Fruit fly (Drosophila melanogaster) whole organism, embryonic: ENCODE results near the gene CG11892.

Source experiments
- Abd-B ChIP-seq: fragments of 200-800 bp; sonication (Bioruptor generic); optimal IDR thresholded peaks from 2 replicates; lab custom pipeline; 2018; ENCODE audit warnings: missing biosample characterization, mild to moderate bottlenecking, missing genetic modification characterization, moderate library complexity
- BtbVII ChIP-seq: fragments of 200-800 bp; sonication (Bioruptor generic); optimal IDR thresholded peaks from 3 replicates; lab custom pipeline; 2017; ENCODE audit warnings: missing biosample characterization, mild to moderate bottlenecking, missing genetic modification characterization
- CG10321 ChIP-seq: fragments of 200-800 bp; sonication (Bioruptor generic); IDR thresholded peaks from 2 replicates; pipeline ENCODE4 v1.3.6; 2022; ENCODE audit warnings: missing biosample characterization, missing genetic modification characterization
- CG10543 ChIP-seq: fragments of 200-800 bp; sonication (Bioruptor generic); optimal IDR thresholded peaks from 3 replicates; lab custom pipeline; 2017; ENCODE audit warnings: missing biosample characterization, mild to moderate bottlenecking, missing genetic modification characterization, moderate library complexity
- CG10654 ChIP-seq: fragments of 200-800 bp; sonication (Bioruptor generic); optimal IDR thresholded peaks from 2 replicates; lab custom pipeline; 2016; ENCODE audit warnings: missing biosample characterization, missing genetic modification characterization
- CG11695 ChIP-seq: fragments of 200-800 bp; sonication (Bioruptor generic); IDR thresholded peaks from 3 replicates; pipeline ENCODE4 v1.3.6; 2022; ENCODE audit warnings: missing biosample characterization, missing genetic modification characterization
- CG12219 ChIP-seq: fragments of 200-800 bp; sonication (Bioruptor generic); optimal IDR thresholded peaks from 3 replicates; lab custom pipeline; 2018; ENCODE audit warnings: missing biosample characterization, mild to moderate bottlenecking, missing genetic modification characterization
- CG13424 ChIP-seq: fragments of 200-800 bp; sonication (Bioruptor generic); optimal IDR thresholded peaks from 2 replicates; lab custom pipeline; 2019; ENCODE audit warnings: missing biosample characterization, mild to moderate bottlenecking, missing genetic modification characterization, moderate library complexity
- CG13894 ChIP-seq: fragments of 200-800 bp; sonication (Bioruptor generic); optimal IDR thresholded peaks from 3 replicates; lab custom pipeline; 2018; ENCODE audit warnings: missing biosample characterization, mild to moderate bottlenecking, missing genetic modification characterization, moderate library complexity
- CG1603 ChIP-seq: fragments of 200-800 bp; sonication (Bioruptor generic); optimal IDR thresholded peaks from 2 replicates; lab custom pipeline; 2019; ENCODE audit warnings: missing biosample characterization, mild to moderate bottlenecking, missing genetic modification characterization, moderate library complexity
- CG17186 ChIP-seq: fragments of 200-800 bp; sonication (Bioruptor generic); optimal IDR thresholded peaks from 3 replicates; lab custom pipeline; 2017; ENCODE audit warnings: missing biosample characterization, missing genetic modification reagents, missing genetic modification characterization
- CG2129 ChIP-seq: fragments of 200-800 bp; sonication (Bioruptor generic); IDR thresholded peaks from 2 replicates; pipeline ENCODE4 v1.3.6; 2022; ENCODE audit warnings: missing biosample characterization, missing genetic modification characterization; ENCODE audit not compliant: partially characterized antibody
- CG2889 ChIP-seq: fragments of 200-800 bp; sonication (Bioruptor generic); IDR thresholded peaks from 3 replicates; pipeline ENCODE4 v1.3.6; 2022; ENCODE audit warnings: missing biosample characterization, missing genetic modification characterization
- CG30431 ChIP-seq: fragments of 200-800 bp; sonication (Bioruptor generic); optimal IDR thresholded peaks from 2 replicates; lab custom pipeline; 2017; ENCODE audit warnings: missing biosample characterization, missing genetic modification characterization
- CG32767 ChIP-seq: fragments of 200-800 bp; sonication (Bioruptor generic); IDR thresholded peaks from 2 replicates; pipeline ENCODE4 v1.3.6; 2022; ENCODE audit warnings: missing biosample characterization, missing genetic modification characterization
- CG3407 ChIP-seq: fragments of 200-800 bp; sonication (Bioruptor generic); optimal IDR thresholded peaks from 2 replicates; lab custom pipeline; 2018; ENCODE audit warnings: missing biosample characterization, mild to moderate bottlenecking, missing genetic modification characterization
- CG34224 ChIP-seq: fragments of 200-800 bp; sonication (Bioruptor generic); IDR thresholded peaks from 3 replicates; pipeline ENCODE4 v1.3.6; 2022; ENCODE audit warnings: missing biosample characterization, missing genetic modification characterization; ENCODE audit not compliant: partially characterized antibody
- CG3726 ChIP-seq: fragments of 200-800 bp; sonication (Bioruptor generic); IDR thresholded peaks from 3 replicates; pipeline ENCODE4, ENCODE4 v1.3.6; 2022; ENCODE audit warnings: missing biosample characterization, missing genetic modification characterization
- CG3847 ChIP-seq: fragments of 200-800 bp; sonication (Bioruptor generic); IDR thresholded peaks from 2 replicates; pipeline ENCODE4 v1.3.6; 2022; ENCODE audit warnings: missing biosample characterization, missing genetic modification characterization
- CG3995 ChIP-seq: fragments of 200-800 bp; sonication (Bioruptor generic); optimal IDR thresholded peaks from 3 replicates; lab custom pipeline; 2016; ENCODE audit warnings: missing biosample characterization, missing genetic modification characterization
- CG4424 ChIP-seq: fragments of 200-800 bp; sonication (Bioruptor generic); optimal IDR thresholded peaks from 3 replicates; lab custom pipeline; 2016; ENCODE audit warnings: missing biosample characterization, missing genetic modification characterization
- CG7372 ChIP-seq: fragments of 200-800 bp; sonication (Bioruptor generic); IDR thresholded peaks from 2 replicates; pipeline ENCODE4 v1.3.6; 2022; ENCODE audit warnings: missing biosample characterization, missing genetic modification characterization
- CG7963 ChIP-seq: fragments of 200-800 bp; sonication (Bioruptor generic); IDR thresholded peaks from 3 replicates; pipeline ENCODE4 v1.3.6; 2022; ENCODE audit warnings: missing biosample characterization, missing genetic modification characterization; ENCODE audit not compliant: partially characterized antibody
- CG8281 ChIP-seq: fragments of 200-800 bp; sonication (Bioruptor generic); optimal IDR thresholded peaks from 2 replicates; lab custom pipeline; 2018; ENCODE audit warnings: missing biosample characterization, mild to moderate bottlenecking, missing genetic modification characterization, moderate library complexity
- H2.0 ChIP-seq: fragments of 200-800 bp; sonication (Bioruptor generic); IDR thresholded peaks from 2 replicates; pipeline ENCODE4 v1.3.6; 2022; ENCODE audit warnings: missing biosample characterization, missing genetic modification characterization
- Ssrp ChIP-seq: fragments of 200-800 bp; sonication (Bioruptor generic); optimal IDR thresholded peaks from 2 replicates; lab custom pipeline; 2018; ENCODE audit warnings: missing biosample characterization, mild to moderate bottlenecking, missing genetic modification characterization, moderate library complexity
- Stat92E ChIP-seq, 3 experiments: fragments of >200 bp in 2 of 3; fragments of 200-800 bp in 1 of 3; sonication (Bioruptor generic) in 1 of 3; optimal IDR thresholded peaks; 2 replicates each; lab custom pipeline; 2017 to 2019; ENCODE audit warnings: missing biosample characterization in 3 of 3, missing genetic modification characterization in 3 of 3, mild to moderate bottlenecking in 1 of 3, moderate library complexity in 1 of 3
- amos ChIP-seq: fragments of 200-800 bp; sonication (Bioruptor generic); IDR thresholded peaks from 2 replicates; pipeline ENCODE4 v1.3.6; 2022; ENCODE audit warnings: missing biosample characterization, missing genetic modification characterization; ENCODE audit not compliant: partially characterized antibody
- bab2 ChIP-seq: fragments of 200-800 bp; sonication (Bioruptor generic); optimal IDR thresholded peaks from 2 replicates; lab custom pipeline; 2016; ENCODE audit warnings: missing biosample characterization, missing genetic modification characterization
- bbx ChIP-seq: fragments of 200-800 bp; sonication (Bioruptor generic); IDR thresholded peaks from 2 replicates; pipeline ENCODE4 v1.3.6; 2022; ENCODE audit warnings: missing biosample characterization, missing genetic modification characterization; ENCODE audit not compliant: partially characterized antibody
- btn ChIP-seq: fragments of 200-800 bp; sonication (Bioruptor generic); optimal IDR thresholded peaks from 2 replicates; lab custom pipeline; 2016; ENCODE audit warnings: missing biosample characterization, missing genetic modification characterization
- cwo ChIP-seq: fragments of 200-800 bp; sonication (Bioruptor generic); optimal IDR thresholded peaks from 3 replicates; lab custom pipeline; 2017; ENCODE audit warnings: missing biosample characterization, missing genetic modification characterization, mild to moderate bottlenecking, moderate library complexity, missing genetic modification reagents
- dati ChIP-seq: fragments of 200-800 bp; sonication (Bioruptor generic); IDR thresholded peaks from 2 replicates; pipeline ENCODE4 v1.3.6; 2022; ENCODE audit warnings: missing biosample characterization, missing genetic modification characterization
- dpn ChIP-seq, 2 experiments: fragments of 200-800 bp; sonication (Bioruptor generic); optimal IDR thresholded peaks; 3 replicates each; lab custom pipeline; 2016; ENCODE audit warnings: missing biosample characterization in 2 of 2, missing genetic modification characterization in 2 of 2
- fd3F ChIP-seq: fragments of 200-800 bp; sonication (Bioruptor generic); optimal IDR thresholded peaks from 2 replicates; lab custom pipeline; 2018; ENCODE audit warnings: missing biosample characterization, mild to moderate bottlenecking, missing genetic modification characterization, moderate library complexity
- grn ChIP-seq: fragments of 200-800 bp; sonication (Bioruptor generic); optimal IDR thresholded peaks from 3 replicates; lab custom pipeline; 2017; ENCODE audit warnings: missing biosample characterization, missing genetic modification characterization
- ham ChIP-seq: fragments of 200-800 bp; sonication (Bioruptor generic); IDR thresholded peaks from 2 replicates; pipeline ENCODE4 v1.3.6; 2022; ENCODE audit warnings: missing biosample characterization, missing genetic modification characterization
- hth ChIP-seq: fragments of >200 bp; optimal IDR thresholded peaks from 2 replicates; lab custom pipeline; 2017; ENCODE audit warnings: inconsistent platforms
- onecut ChIP-seq: fragments of 200-800 bp; sonication (Bioruptor generic); IDR thresholded peaks from 2 replicates; pipeline ENCODE4 v1.3.6; 2022; ENCODE audit warnings: missing biosample characterization, missing genetic modification characterization
- prd ChIP-seq, 3 experiments: fragments of >200 bp in 2 of 3; fragments of 200-800 bp in 1 of 3; sonication (Bioruptor generic) in 1 of 3; optimal IDR thresholded peaks in 2 of 3; IDR thresholded peaks in 1 of 3; 2 replicates in 2 of 3; 3 replicates in 1 of 3; pipeline versions ENCODE4 v1.3.6 to Lab custom; 2017 to 2022; ENCODE audit warnings: missing biosample characterization in 1 of 3, missing genetic modification characterization in 1 of 3
- repo ChIP-seq: fragments of 200-800 bp; sonication (Bioruptor generic); optimal IDR thresholded peaks from 2 replicates; lab custom pipeline; 2016; ENCODE audit warnings: missing biosample characterization, missing genetic modification characterization
- row ChIP-seq: fragments of 200-800 bp; sonication (Bioruptor generic); IDR thresholded peaks from 3 replicates; pipeline ENCODE4 v1.3.6; 2022; ENCODE audit warnings: missing biosample characterization, missing genetic modification characterization
- seq ChIP-seq: fragments of 200-800 bp; sonication (Bioruptor generic); IDR thresholded peaks from 2 replicates; pipeline ENCODE4 v1.3.6; 2022; ENCODE audit warnings: missing biosample characterization, missing genetic modification characterization
- sisA ChIP-seq: fragments of 200-800 bp; sonication (Bioruptor generic); IDR thresholded peaks from 2 replicates; pipeline ENCODE4 v1.3.6; 2022; ENCODE audit warnings: missing biosample characterization, missing genetic modification characterization
- slbo ChIP-seq: fragments of 200-800 bp; sonication (Bioruptor generic); IDR thresholded peaks from 2 replicates; pipeline ENCODE4 v1.3.6; 2022; ENCODE audit warnings: missing biosample characterization, missing genetic modification characterization
- sug ChIP-seq: fragments of 200-800 bp; optimal IDR thresholded peaks from 2 replicates; lab custom pipeline; 2019; ENCODE audit warnings: missing biosample characterization, mild to moderate bottlenecking, missing genetic modification characterization, moderate library complexity
- tap ChIP-seq: fragments of 200-800 bp; optimal IDR thresholded peaks from 3 replicates; lab custom pipeline; 2019; ENCODE audit warnings: missing biosample characterization, mild to moderate bottlenecking, missing genetic modification characterization, moderate library complexity
- tll ChIP-seq, 2 experiments: fragments of 200-800 bp in 1 of 2; fragments of >200 bp in 1 of 2; sonication (Bioruptor generic) in 1 of 2; optimal IDR thresholded peaks; 2 replicates each; lab custom pipeline; 2017 to 2019; ENCODE audit warnings: missing biosample characterization in 2 of 2, missing genetic modification characterization in 2 of 2, mild to moderate bottlenecking in 1 of 2, moderate library complexity in 1 of 2
- twi ChIP-seq: fragments of 200-800 bp; optimal IDR thresholded peaks from 2 replicates; lab custom pipeline; 2019; ENCODE audit warnings: missing biosample characterization, mild to moderate bottlenecking, missing genetic modification characterization, moderate library complexity
- unpg ChIP-seq: fragments of 200-800 bp; sonication (Bioruptor generic); optimal IDR thresholded peaks from 3 replicates; lab custom pipeline; 2018; ENCODE audit warnings: missing biosample characterization, mild to moderate bottlenecking, missing genetic modification characterization, moderate library complexity

Gene CG11892

DNA sequence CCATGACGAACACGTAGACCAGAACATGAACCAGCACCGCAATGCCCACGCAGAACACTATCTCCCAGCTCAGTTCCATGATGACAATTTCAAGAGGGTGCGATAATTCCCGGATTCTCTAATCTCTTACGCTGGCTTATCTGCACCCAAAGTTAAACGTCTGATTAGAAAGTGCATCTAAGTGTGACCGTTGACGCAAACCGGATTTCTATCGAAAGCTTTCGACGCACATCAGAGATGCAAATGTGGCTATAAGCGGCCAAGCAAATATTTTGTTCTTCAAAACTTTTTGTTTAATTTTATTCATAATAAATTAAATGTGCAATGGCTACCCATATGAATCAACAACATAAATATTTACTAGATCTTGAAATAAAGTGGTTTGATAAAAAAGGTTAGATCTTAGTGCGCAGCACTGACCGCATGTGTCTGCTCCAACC is 19.0 kb upstream of the CG11892 start, which contains the start of the genes Kdsr and CG11858 (continued):
- TF ChIP-seq CG7372 (GFP tag; lab: Robert Waterston, UW), result peak; percentile 35; the same call in 1 of the 2 replicates
- TF ChIP-seq seq (GFP tag; lab: Robert Waterston, UW), result peak; percentile 55; the same call in 1 of the 2 replicates
- peak; percentile 40 for TF ChIP-seq bab2 (GFP tag; lab: Kevin White, UChicago)
- TF ChIP-seq dati (GFP tag; lab: Robert Waterston, UW), result no peak
- TF ChIP-seq tll (GFP tag; optimal IDR thresholded peaks at IDR 0.05; lab: Kevin White, UChicago), result no peak
- TF ChIP-seq amos (GFP tag; lab: Robert Waterston, UW), result no peak
- peak; percentile 57 for TF ChIP-seq CG13894 (tag; lab: Kevin White, UChicago)
- no peak for TF ChIP-seq Stat92E (GFP tag; optimal IDR thresholded peaks at IDR 0.05; lab: Kevin White, UChicago)
- peak; percentile 12 for TF ChIP-seq cwo
- TF ChIP-seq slbo (GFP tag; lab: Robert Waterston, UW), result peak; percentile 81
- peak; percentile 72 for TF ChIP-seq CG2889 (GFP tag; lab: Robert Waterston, UW)
- peak; percentile 30 for TF ChIP-seq twi (tag; lab: Kevin White, UChicago)
- TF ChIP-seq repo (GFP tag; lab: Kevin White, UChicago), result no peak
- TF ChIP-seq CG8281 (tag; lab: Kevin White, UChicago), result peak; percentile 7
- no peak for TF ChIP-seq tap (tag; lab: Kevin White, UChicago)
- peak; percentile 69 for TF ChIP-seq CG13424 (tag; lab: Kevin White, UChicago)
- no peak for TF ChIP-seq Abd-B (GFP tag; lab: Kevin White, UChicago)
- no peak for TF ChIP-seq BtbVII
- peak; percentile 73 for TF ChIP-seq grn (GFP tag; lab: Kevin White, UChicago)
- TF ChIP-seq CG10321 (GFP tag; lab: Robert Waterston, UW), result no peak
- no peak for TF ChIP-seq hth
- peak; percentile 23; the same call in 1 of the 2 replicates for TF ChIP-seq CG32767 (GFP tag; lab: Robert Waterston, UW)
- TF ChIP-seq CG7963 (GFP tag; lab: Robert Waterston, UW), result no peak
- TF ChIP-seq CG10543, result peak; percentile 59
- no peak for TF ChIP-seq CG12219
- peak; percentile 57 for TF ChIP-seq CG1603 (tag; lab: Kevin White, UChicago)
- TF ChIP-seq dpn (GFP tag; optimal IDR thresholded peaks at IDR 0.05; lab: Kevin White, UChicago), result peak; percentile 56 to 57
- peak; percentile 4 for TF ChIP-seq CG3995 (GFP tag; lab: Kevin White, UChicago)
- TF ChIP-seq CG3407 (GFP tag; lab: Kevin White, UChicago), result no peak
- TF ChIP-seq onecut (GFP tag; lab: Robert Waterston, UW), result no peak; the same call in 1 of the 2 replicates
- TF ChIP-seq bbx (GFP tag; lab: Robert Waterston, UW), result no peak
- peak; percentile 92 for TF ChIP-seq CG17186 (GFP tag; lab: Kevin White, UChicago)
- no peak for TF ChIP-seq CG30431 (GFP tag; lab: Kevin White, UChicago)
- TF ChIP-seq Ssrp (tag; lab: Kevin White, UChicago), result peak; percentile 57
- no peak for TF ChIP-seq prd (optimal IDR thresholded peaks at IDR 0.05; lab: Kevin White, UChicago)
- TF ChIP-seq prd (GFP tag; IDR thresholded peaks at IDR 0.05; lab: Robert Waterston, UW), result peak; percentile 85
- TF ChIP-seq CG34224 (GFP tag; lab: Robert Waterston, UW), result no peak
- TF ChIP-seq ham (GFP tag; lab: Robert Waterston, UW), result no peak
- TF ChIP-seq sug, result peak; percentile 70
- peak; percentile 94 for TF ChIP-seq row
- peak; percentile 68 for TF ChIP-seq CG3847 (GFP tag; lab: Robert Waterston, UW)
- peak; percentile 47 for TF ChIP-seq fd3F (GFP tag; lab: Kevin White, UChicago)
- no peak for TF ChIP-seq btn
- TF ChIP-seq CG11695, result no peak
- peak; percentile 56 for TF ChIP-seq CG4424 (GFP tag; lab: Kevin White, UChicago)
- TF ChIP-seq CG2129, result no peak
- TF ChIP-seq unpg (GFP tag; lab: Kevin White, UChicago), result peak; percentile 72
- peak; percentile 68 for TF ChIP-seq sisA (GFP tag; lab: Robert Waterston, UW)
- peak; percentile 60; the same call in 1 of the 2 replicates for TF ChIP-seq H2.0 (GFP tag; lab: Robert Waterston, UW)
- no peak for TF ChIP-seq CG3726 (GFP tag; lab: Robert Waterston, UW)
- peak; percentile 29 for TF ChIP-seq CG10654 (GFP tag; lab: Kevin White, UChicago)
